Fruit fly (Drosophila melanogaster) Kc167 (cell line): ENCODE data around the gene CG43333.

Experiments used
- h ChIP-seq: fragments of >200 bp; optimal IDR thresholded peaks from 3 replicates; lab custom pipeline; 2018; ENCODE audit warnings: missing external identifiers
- insv ChIP-seq: fragments of >200 bp; optimal IDR thresholded peaks from 3 replicates; lab custom pipeline; 2018; ENCODE audit warnings: missing external identifiers
- psq ChIP-seq: fragments of >200 bp; optimal IDR thresholded peaks from 2 replicates; lab custom pipeline; 2017; ENCODE audit warnings: missing external identifiers

DNA sequence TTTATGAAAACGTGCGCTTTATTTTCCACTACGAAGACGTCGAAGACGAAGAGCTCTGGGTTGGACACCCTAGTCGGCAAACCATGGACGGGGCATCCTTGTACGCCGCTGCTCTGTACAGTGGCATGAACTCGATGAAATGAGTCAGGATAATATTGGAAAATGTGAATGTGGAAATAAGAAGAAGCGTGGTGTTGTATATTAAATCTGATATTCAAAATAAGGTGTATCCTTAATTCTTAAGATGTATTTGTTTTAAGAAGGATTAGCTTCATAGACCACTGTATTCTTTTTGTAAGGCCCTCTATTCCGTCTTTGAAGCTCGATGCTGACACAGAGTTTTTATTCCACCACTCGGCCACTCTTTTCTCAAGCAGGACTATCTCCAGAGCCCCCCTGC is 39.2 kb downstream of the CG43333 start:
- TF ChIP-seq h (lab: Kevin White, UChicago), result no peak
- TF ChIP-seq psq (lab: Kevin White, UChicago), result no peak
- no peak for TF ChIP-seq insv (lab: Kevin White, UChicago)
